Fruit fly (Drosophila melanogaster): ENCODE measurements around the gene BG642167.

DNA sequence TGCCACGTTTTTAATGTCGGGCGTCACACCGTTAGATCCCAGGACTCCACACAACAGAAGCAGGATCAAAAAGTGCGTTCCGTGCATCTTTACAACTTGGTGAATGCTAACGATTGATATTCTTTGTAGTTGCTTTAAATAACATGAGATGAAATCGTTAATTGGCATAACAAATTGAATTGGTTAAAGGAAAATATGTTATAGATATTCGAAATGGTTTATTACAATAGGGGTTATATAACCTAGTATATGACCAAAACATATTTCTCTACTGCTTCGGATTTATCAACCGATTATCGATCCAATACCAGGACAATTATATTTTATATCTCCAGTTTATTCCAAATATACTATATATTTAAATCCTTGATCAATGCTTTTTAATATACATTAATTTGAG is 23.4 kb downstream of the BG642167 start, which contains the start of gene Mst57Dc:
- TF ChIP-seq psq (optimal IDR thresholded peaks at IDR 0.05) (no peak), usp (GFP tag; optimal IDR thresholded peaks at IDR 0.05) (no peak), Dll (optimal IDR thresholded peaks at IDR 0.05) (no peak), EcR (GFP tag; optimal IDR thresholded peaks at IDR 0.05) (no peak)
